Fruit fly (Drosophila melanogaster): ENCODE measurements around the gene Grx3.

The Grx3 gene

dm6 chr2L:13414525-13415481, 48.6 kb downstream of the Grx3 start, which contains the start of the genes CG16956, CG42784 and CG43850 (continued):
- TF ChIP-seq cwo (GFP tag; optimal IDR thresholded peaks at IDR 0.05): peak; percentile 56
- TF ChIP-seq Hsf (GFP tag; optimal IDR thresholded peaks at IDR 0.05): peak; percentile 17
- no peak for TF ChIP-seq Dbx (GFP tag; IDR thresholded peaks at IDR 0.05)
- TF ChIP-seq Jarid2 (GFP tag; optimal IDR thresholded peaks at IDR 0.05): peak; percentile 17
- peak; percentile 89 for TF ChIP-seq CG12071 (GFP tag; optimal IDR thresholded peaks at IDR 0.05)
- TF ChIP-seq CG8089 (GFP tag; optimal IDR thresholded peaks at IDR 0.05): peak; percentile 13
- TF ChIP-seq ro (GFP tag; IDR thresholded peaks at IDR 0.05): no peak
- no peak for TF ChIP-seq CG1024 (GFP tag; IDR thresholded peaks at IDR 0.05)
- peak; percentile 5 for TF ChIP-seq gro (GFP tag; optimal IDR thresholded peaks at IDR 0.05)
- peak; percentile 24 for TF ChIP-seq ash1 (GFP tag; optimal IDR thresholded peaks at IDR 0.05)
- TF ChIP-seq Ets97D (GFP tag; optimal IDR thresholded peaks at IDR 0.05): peak; percentile 97
- peak; percentile 89 for TF ChIP-seq ewg (GFP tag; optimal IDR thresholded peaks at IDR 0.05)
- no peak for TF ChIP-seq Blimp-1 (GFP tag; optimal IDR thresholded peaks at IDR 0.05)
- peak; percentile 78 for TF ChIP-seq CG31365 (tag; optimal IDR thresholded peaks at IDR 0.05)
- TF ChIP-seq schlank (tag; optimal IDR thresholded peaks at IDR 0.05): peak; percentile 89
- TF ChIP-seq scrt (GFP tag; optimal IDR thresholded peaks at IDR 0.05): peak; percentile 78
- peak; percentile 42 for TF ChIP-seq Dek (tag; optimal IDR thresholded peaks at IDR 0.05)
- no peak for TF ChIP-seq CG8290 (GFP tag; optimal IDR thresholded peaks at IDR 0.05)
- TF ChIP-seq CG8290 (tag; optimal IDR thresholded peaks at IDR 0.05): peak in 1 of 2 experiments; percentile 87
- TF ChIP-seq CG12659 (GFP tag; optimal IDR thresholded peaks at IDR 0.05): peak; percentile 63
- TF ChIP-seq crol (GFP tag; IDR thresholded peaks at IDR 0.05): peak; percentile 25; the same call in 1 of the 2 replicates
- no peak for TF ChIP-seq CG14667 (GFP tag; IDR thresholded peaks at IDR 0.05)
- TF ChIP-seq CG12219 (GFP tag; optimal IDR thresholded peaks at IDR 0.05): peak; percentile 75
- peak; percentile 65 for TF ChIP-seq nau (GFP tag; optimal IDR thresholded peaks at IDR 0.05)
- TF ChIP-seq Nf-YA (GFP tag; IDR thresholded peaks at IDR 0.05): 0 out of 2 replicates have a peak, but pooled peaks have one; percentile 10
- TF ChIP-seq HmgZ (tag; optimal IDR thresholded peaks at IDR 0.05): peak; percentile 2
- TF ChIP-seq CG9817 (tag; optimal IDR thresholded peaks at IDR 0.05): peak; percentile 44
- TF ChIP-seq dysf (GFP tag; IDR thresholded peaks at IDR 0.05): peak; percentile 37; the same call in 2 of the 3 replicates
- peak; percentile 32 for TF ChIP-seq D19B (GFP tag; optimal IDR thresholded peaks at IDR 0.05)
- no peak for TF ChIP-seq Lim3 (GFP tag; IDR thresholded peaks at IDR 0.05)
- TF ChIP-seq PHDP (tag; optimal IDR thresholded peaks at IDR 0.05): peak; percentile 66
- peak; percentile 80 for TF ChIP-seq NfI (GFP tag; optimal IDR thresholded peaks at IDR 0.05)
- TF ChIP-seq BEAF-32 (GFP tag; optimal IDR thresholded peaks at IDR 0.05): no peak
- no peak for TF ChIP-seq sima (GFP tag; optimal IDR thresholded peaks at IDR 0.05)
- TF ChIP-seq wek (GFP tag; optimal IDR thresholded peaks at IDR 0.05): peak; percentile 80
- TF ChIP-seq Atf6 (GFP tag; IDR thresholded peaks at IDR 0.05): peak; percentile 64
- peak; percentile 53 for TF ChIP-seq CG4707 (GFP tag; optimal IDR thresholded peaks at IDR 0.05)
- peak; percentile 85 for TF ChIP-seq mirr (GFP tag; optimal IDR thresholded peaks at IDR 0.05)
- TF ChIP-seq Antp (GFP tag; optimal IDR thresholded peaks at IDR 0.05): no peak
- TF ChIP-seq CG7786 (GFP tag; optimal IDR thresholded peaks at IDR 0.05): no peak
- TF ChIP-seq inv (GFP tag; IDR thresholded peaks at IDR 0.05; ENCODE audit: partially characterized antibody): no peak
- TF ChIP-seq run (tag; optimal IDR thresholded peaks at IDR 0.05): peak; percentile 41
- peak; percentile 7 for TF ChIP-seq CTCF (GFP tag; optimal IDR thresholded peaks at IDR 0.05)
- TF ChIP-seq HLH4C (GFP tag; IDR thresholded peaks at IDR 0.05; ENCODE audit: partially characterized antibody): no peak
- peak; percentile 48 for TF ChIP-seq Deaf1 (tag; optimal IDR thresholded peaks at IDR 0.05)
- peak; percentile 78 for TF ChIP-seq CG17385 (GFP tag; optimal IDR thresholded peaks at IDR 0.05)
- TF ChIP-seq lab (GFP tag; optimal IDR thresholded peaks at IDR 0.05): peak; percentile 94
- peak; percentile 85 for TF ChIP-seq CrebB (tag; optimal IDR thresholded peaks at IDR 0.05)
